Fruit fly (Drosophila melanogaster): ENCODE data around the gene IKKbeta.

dm6 chr3R:16042900-16043548 is 6.2 kb downstream of the IKKbeta start, which contains the start of gene Jhbp4:
- TF ChIP-seq CG8478 (optimal IDR thresholded peaks at IDR 0.05) (no peak), CTCF (optimal IDR thresholded peaks at IDR 0.05) (no peak)
